Worm (Caenorhabditis elegans): ENCODE results near the gene ttc-7.

DNA sequence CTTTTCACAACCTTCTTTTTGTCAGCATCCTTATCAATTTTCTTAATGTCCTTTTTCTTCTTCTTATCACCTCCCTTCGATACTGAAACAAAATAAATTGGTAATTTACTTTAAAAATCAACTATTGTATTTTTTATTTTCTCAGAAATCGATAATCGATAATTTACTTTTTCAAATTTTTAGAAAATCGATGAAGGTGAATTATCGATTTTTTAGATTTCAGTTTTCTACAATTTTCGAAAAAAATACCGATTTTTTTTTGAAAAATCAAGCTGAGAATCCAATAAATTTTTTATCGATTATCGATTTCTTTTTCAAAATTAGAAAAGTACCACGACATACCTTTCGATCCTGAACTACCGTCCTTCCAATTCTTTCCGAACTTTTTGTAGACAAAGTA, 22.4 kb downstream of the ttc-7 start:
- no peak for TF ChIP-seq F39B2.1 (GFP tag; IDR thresholded peaks at IDR 0.05)
- TF ChIP-seq unc-62 (GFP tag; optimal IDR thresholded peaks at IDR 0.05) = no peak
- TF ChIP-seq T07F8.4 (tag; optimal IDR thresholded peaks at IDR 0.05) = no peak
- no peak for TF ChIP-seq F57A8.1 (GFP tag; optimal IDR thresholded peaks at IDR 0.05)
- TF ChIP-seq bed-1 (GFP tag; IDR thresholded peaks at IDR 0.05) = no peak
- no peak for TF ChIP-seq cebp-2 (GFP tag; IDR thresholded peaks at IDR 0.05)
- TF ChIP-seq ama-1 (optimal IDR thresholded peaks at IDR 0.05) = no peak
- no peak for TF ChIP-seq ama-1 (GFP tag; optimal IDR thresholded peaks at IDR 0.05)
- no peak for TF ChIP-seq ets-4 (GFP tag; optimal IDR thresholded peaks at IDR 0.05)
- no peak for TF ChIP-seq somi-1 (GFP tag; optimal IDR thresholded peaks at IDR 0.05)
